Worm (Caenorhabditis elegans) whole organism, young adult: ENCODE measurements around the gene nspg-4.

ENCODE experiments used
- B0261.1 ChIP-seq: sonication (generic microtip); optimal IDR thresholded peaks from 2 replicates; lab custom pipeline; 2016; ENCODE audit warnings: mild to moderate bottlenecking, missing genetic modification characterization, moderate library complexity, missing compliant biosample characterization
- C17E4.6 ChIP-seq: fragments of 200-800 bp; sonication (Bioruptor generic); IDR thresholded peaks from 2 replicates; pipeline ENCODE4 v1.3.6; 2022; ENCODE audit warnings: missing genetic modification reagents, missing genetic modification characterization, missing compliant biosample characterization
- F10E7.11 ChIP-seq: sonication (generic microtip); optimal IDR thresholded peaks from 2 replicates; lab custom pipeline; 2017; ENCODE audit warnings: mild to moderate bottlenecking, missing genetic modification characterization, moderate library complexity, missing compliant biosample characterization
- K12H6.12 ChIP-seq: fragments of 200-800 bp; sonication (Bioruptor generic); optimal IDR thresholded peaks from 2 replicates; lab custom pipeline; 2018; ENCODE audit warnings: mild to moderate bottlenecking, missing genetic modification characterization, missing compliant biosample characterization
- Y53F4B.3 ChIP-seq: fragments of 200-800 bp; sonication (Bioruptor generic); IDR thresholded peaks from 2 replicates; pipeline ENCODE4 v1.3.6; 2022; ENCODE audit warnings: missing genetic modification reagents, missing genetic modification characterization, missing compliant biosample characterization
- Y95B8A.8 ChIP-seq: fragments of 200-800 bp; sonication (Bioruptor generic); IDR thresholded peaks from 2 replicates; pipeline ENCODE4 v1.3.6; 2022; ENCODE audit warnings: missing genetic modification reagents, missing genetic modification characterization, missing compliant biosample characterization
- attf-5 ChIP-seq: fragments of 200-800 bp; sonication (Bioruptor generic); optimal IDR thresholded peaks from 2 replicates; lab custom pipeline; 2018; ENCODE audit warnings: mild to moderate bottlenecking, missing genetic modification characterization, missing compliant biosample characterization
- cebp-1 ChIP-seq, 2 experiments: fragments of 200-800 bp in 1 of 2; sonication (Bioruptor generic) in 1 of 2; sonication (generic microtip) in 1 of 2; IDR thresholded peaks in 1 of 2; optimal IDR thresholded peaks in 1 of 2; 2 replicates each; pipeline versions ENCODE4 v1.3.6 to Lab custom; 2017 to 2022; ENCODE audit warnings: missing compliant biosample characterization in 2 of 2, missing genetic modification characterization in 2 of 2, mild to moderate bottlenecking in 1 of 2, missing genetic modification reagents in 1 of 2, moderate library complexity in 1 of 2
- cebp-2 ChIP-seq: fragments of 200-800 bp; sonication (Bioruptor generic); IDR thresholded peaks from 2 replicates; pipeline ENCODE4 v1.3.6; 2022; ENCODE audit warnings: missing genetic modification characterization, missing compliant biosample characterization
- ceh-100 ChIP-seq: fragments of 200-800 bp; sonication (Bioruptor generic); IDR thresholded peaks from 2 replicates; pipeline ENCODE4 v1.3.6; 2022; ENCODE audit warnings: missing genetic modification reagents, missing genetic modification characterization, missing compliant biosample characterization
- die-1 ChIP-seq: sonication (generic microtip); optimal IDR thresholded peaks from 2 replicates; lab custom pipeline; 2016; ENCODE audit warnings: missing genotype, mild to moderate bottlenecking, missing genetic modification characterization, missing compliant biosample characterization
- egrh-3 ChIP-seq: fragments of 200-800 bp; sonication (Bioruptor generic); IDR thresholded peaks from 2 replicates; pipeline ENCODE4 v1.3.6; 2022; ENCODE audit warnings: missing genetic modification reagents, missing genetic modification characterization, missing compliant biosample characterization
- fkh-3 ChIP-seq: sonication (generic microtip); optimal IDR thresholded peaks from 2 replicates; lab custom pipeline; 2016; ENCODE audit warnings: mild to moderate bottlenecking, missing genetic modification characterization, missing compliant biosample characterization
- him-1 ChIP-seq: sonication (generic microtip); optimal IDR thresholded peaks from 2 replicates; lab custom pipeline; 2016; ENCODE audit warnings: missing genotype, missing genetic modification reagents, missing genetic modification characterization, missing compliant biosample characterization
- hmg-1.2 ChIP-seq: fragments of 200-800 bp; sonication (Bioruptor generic); IDR thresholded peaks from 2 replicates; pipeline ENCODE4 v1.3.6; 2022; ENCODE audit warnings: missing genetic modification reagents, missing genetic modification characterization, missing compliant biosample characterization
- let-526 ChIP-seq: fragments of 200-800 bp; sonication (Bioruptor generic); IDR thresholded peaks from 2 replicates; pipeline ENCODE4 v1.3.6; 2022; ENCODE audit warnings: missing genetic modification reagents, missing genetic modification characterization, missing compliant biosample characterization
- lin-26 ChIP-seq: fragments of 200-800 bp; sonication (Bioruptor generic); IDR thresholded peaks from 2 replicates; pipeline ENCODE4 v1.3.6; 2022; ENCODE audit warnings: missing genetic modification reagents, missing genetic modification characterization, missing compliant biosample characterization
- lin-54 ChIP-seq: fragments of 200-800 bp; sonication (Bioruptor generic); optimal IDR thresholded peaks from 2 replicates; lab custom pipeline; 2018; ENCODE audit warnings: mild to moderate bottlenecking, missing genetic modification characterization, missing compliant biosample characterization
- lsy-27 ChIP-seq: sonication (generic microtip); optimal IDR thresholded peaks from 2 replicates; lab custom pipeline; 2017; ENCODE audit warnings: missing genetic modification characterization, mild to moderate bottlenecking, missing compliant biosample characterization, antibody characterized with exemption, missing genotype, borderline replicate concordance; ENCODE audit not compliant: insufficient read depth
- nfya-1 ChIP-seq: sonication (generic microtip); optimal IDR thresholded peaks from 2 replicates; lab custom pipeline; 2017; ENCODE audit warnings: antibody characterized with exemption, missing compliant biosample characterization, missing genetic modification characterization, borderline replicate concordance; ENCODE audit not compliant: insufficient read depth
- nhr-27 ChIP-seq: fragments of 200-800 bp; sonication (Bioruptor generic); optimal IDR thresholded peaks from 2 replicates; lab custom pipeline; 2018; ENCODE audit warnings: mild to moderate bottlenecking, missing genetic modification characterization, moderate library complexity, missing compliant biosample characterization
- pha-4 ChIP-seq: fragments of 150-350 bp; sonication (generic microtip); optimal IDR thresholded peaks from 2 replicates; lab custom pipeline; 2014; ENCODE audit warnings: missing biosample characterization, missing genetic modification reagents, missing genetic modification characterization
- sdz-38 ChIP-seq: sonication (generic microtip); optimal IDR thresholded peaks from 2 replicates; lab custom pipeline; 2016; ENCODE audit warnings: missing genotype, missing genetic modification characterization, missing compliant biosample characterization
- sea-2 ChIP-seq: fragments of 200-800 bp; sonication (Bioruptor generic); IDR thresholded peaks from 2 replicates; pipeline ENCODE4 v1.3.6; 2022; ENCODE audit warnings: missing genetic modification characterization, missing compliant biosample characterization
- snpc-1.1 ChIP-seq: sonication (generic microtip); optimal IDR thresholded peaks from 2 replicates; lab custom pipeline; 2017; ENCODE audit warnings: missing genetic modification characterization, mild to moderate bottlenecking, missing compliant biosample characterization, antibody characterized with exemption, moderate library complexity, missing genotype, missing genetic modification reagents; ENCODE audit not compliant: insufficient read depth
- snpc-4 ChIP-seq, 5 experiments: fragments of 150-350 bp in 1 of 5; sonication (generic microtip) in 4 of 5; optimal IDR thresholded peaks; 2 replicates each; lab custom pipeline; 2014 to 2018; ENCODE audit warnings: missing genetic modification characterization in 5 of 5, missing biosample characterization in 3 of 5, antibody characterized with exemption in 2 of 5, mild to moderate bottlenecking in 2 of 5, missing compliant biosample characterization in 2 of 5, missing genotype in 2 of 5, moderate library complexity in 2 of 5, missing genetic modification reagents in 1 of 5
- sptf-2 ChIP-seq: fragments of 200-800 bp; sonication (Bioruptor generic); optimal IDR thresholded peaks from 2 replicates; lab custom pipeline; 2018; ENCODE audit warnings: mild to moderate bottlenecking, missing genetic modification characterization, missing compliant biosample characterization
- tbp1 ChIP-seq: fragments of 200-800 bp; sonication (Bioruptor generic); optimal IDR thresholded peaks from 2 replicates; lab custom pipeline; 2018; ENCODE audit warnings: mild to moderate bottlenecking, missing genetic modification characterization, missing compliant biosample characterization
- tlf-1 ChIP-seq: fragments of 200-800 bp; sonication (Bioruptor generic); optimal IDR thresholded peaks from 2 replicates; lab custom pipeline; 2018; ENCODE audit warnings: mild to moderate bottlenecking, missing genetic modification characterization, missing compliant biosample characterization
- xnd-1 ChIP-seq: sonication (generic microtip); optimal IDR thresholded peaks from 2 replicates; lab custom pipeline; 2016; ENCODE audit warnings: missing genotype, missing genetic modification reagents, missing genetic modification characterization, missing compliant biosample characterization
- zim-3 ChIP-seq: sonication (generic microtip); optimal IDR thresholded peaks from 2 replicates; lab custom pipeline; 2017; ENCODE audit warnings: mild to moderate bottlenecking, missing genetic modification characterization, moderate library complexity, missing compliant biosample characterization
- ztf-18 ChIP-seq: sonication (generic microtip); optimal IDR thresholded peaks from 2 replicates; lab custom pipeline; 2016; ENCODE audit warnings: missing genotype, mild to moderate bottlenecking, missing genetic modification characterization, missing compliant biosample characterization
- ztf-25 ChIP-seq: fragments of 200-800 bp; sonication (Bioruptor generic); IDR thresholded peaks from 2 replicates; pipeline ENCODE4 v1.3.6; 2022; ENCODE audit warnings: missing genetic modification reagents, missing genetic modification characterization, missing compliant biosample characterization
- ztf-6 ChIP-seq: fragments of 200-800 bp; sonication (Bioruptor generic); IDR thresholded peaks from 2 replicates; pipeline ENCODE4 v1.3.6; 2022; ENCODE audit warnings: missing genetic modification reagents, missing genetic modification characterization, missing compliant biosample characterization

Gene nspg-4

ce11 chrX:3326175-3326574 is 24.0 kb downstream of the nspg-4 start, which contains the start of gene F11D5.6:
Gene F11D5.6, minus strand, starts transcription at chrX:3326275.
- TF ChIP-seq nhr-27 (no peak), die-1 (tag; lab: Kevin White, UChicago) (no peak), let-526 (no peak), F10E7.11 (tag; lab: Kevin White, UChicago) (no peak), ztf-6 (no peak), sea-2 (no peak), ztf-25 (no peak), attf-5 (no peak), Y95B8A.8 (GFP tag; lab: Robert Waterston, UW) (no peak), tbp1 (GFP tag; lab: Kevin White, UChicago) (no peak), cebp-2 (GFP tag; lab: Robert Waterston, UW) (no peak), lin-54 (no peak), sdz-38 (tag; lab: Kevin White, UChicago) (no peak), sptf-2 (GFP tag; lab: Kevin White, UChicago) (no peak), Y53F4B.3 (no peak)

- TF ChIP-seq egrh-3 (no peak), snpc-1.1 (tag; lab: Kevin White, UChicago) (no peak), xnd-1 (tag; lab: Kevin White, UChicago) (no peak), B0261.1 (tag; lab: Kevin White, UChicago) (no peak), ceh-100 (GFP tag; lab: Robert Waterston, UW) (no peak), ztf-18 (tag; lab: Kevin White, UChicago) (no peak), pha-4 (tag; lab: Kevin White, UChicago) (no peak)
Measured at ce11 chrX:3316830-3317229, 33.4 kb downstream of the nspg-4 start.

ce11 chrX:3315891-3316657 is 34.1 kb downstream of the nspg-4 start:
- TF ChIP-seq C17E4.6 (GFP tag; lab: Robert Waterston, UW) (no peak), lsy-27 (tag; lab: Kevin White, UChicago) (no peak), him-1 (tag; lab: Kevin White, UChicago) (no peak), snpc-4 (GFP tag; optimal IDR thresholded peaks at IDR 0.05; lab: Kevin White, UChicago) (no peak), snpc-4 (tag; optimal IDR thresholded peaks at IDR 0.05; lab: Kevin White, UChicago) (no peak), nfya-1 (tag; lab: Kevin White, UChicago) (no peak), cebp-1 (GFP tag; IDR thresholded peaks at IDR 0.05; lab: Robert Waterston, UW) (no peak), cebp-1 (tag; optimal IDR thresholded peaks at IDR 0.05; lab: Kevin White, UChicago) (no peak), ztf-25 (no peak), tlf-1 (GFP tag; lab: Kevin White, UChicago) (no peak), fkh-3 (tag; lab: Kevin White, UChicago) (no peak), lin-26 (no peak), tbp1 (GFP tag; lab: Kevin White, UChicago) (no peak), ztf-18 (tag; lab: Kevin White, UChicago) (no peak), zim-3 (tag; lab: Kevin White, UChicago) (no peak), K12H6.12 (tag; lab: Kevin White, UChicago) (no peak), hmg-1.2 (GFP tag; lab: Robert Waterston, UW) (no peak)
- TF ChIP-seq, all 124 proteins: peak for 0
